In genomic region chr3L:94062-94461, dm6 we compare ENCODE assay signal across 5 fruit fly cellular contexts.
TF ChIP-seq lines count a peak whose summit lies in the region.

No protein-coding gene starts in this region.

- TF ChIP-seq CTCF in whole organism, embryonic (GFP tag; optimal IDR thresholded peaks at IDR 0.05; lab: Kevin White, UChicago), result no peak

TF ChIP-seq in whole organism, adult, 20 proteins besides CTCF, POLR2A, EP300 and RAD21:
- TF ChIP-seq cic (GFP tag; optimal IDR thresholded peaks at IDR 0.05; lab: Kevin White, UChicago), result no peak
- peak; percentile 77 for TF ChIP-seq bab1 (GFP tag; optimal IDR thresholded peaks at IDR 0.05; lab: Kevin White, UChicago)
- TF ChIP-seq Hr96 (GFP tag; optimal IDR thresholded peaks at IDR 0.05; lab: Kevin White, UChicago), result no peak
- TF ChIP-seq CG12768 (GFP tag; optimal IDR thresholded peaks at IDR 0.05; lab: Kevin White, UChicago), result no peak
- no peak for TF ChIP-seq Mnt (GFP tag; optimal IDR thresholded peaks at IDR 0.05; lab: Kevin White, UChicago)
- no peak for TF ChIP-seq kay (GFP tag; lab: Kevin White, UChicago; ENCODE audit: borderline replicate concordance)
- TF ChIP-seq pad (GFP tag; optimal IDR thresholded peaks at IDR 0.05; lab: Kevin White, UChicago), result no peak
- TF ChIP-seq CG14711 (tag; optimal IDR thresholded peaks at IDR 0.05; lab: Kevin White, UChicago), result peak; percentile 40
- TF ChIP-seq tj (GFP tag; optimal IDR thresholded peaks at IDR 0.05; lab: Kevin White, UChicago), result no peak

TF ChIP-seq in whole organism, embryonic, 481 proteins besides CTCF, POLR2A, EP300 and RAD21 (continues in another document):
- TF ChIP-seq H15 (GFP tag; IDR thresholded peaks at IDR 0.05; lab: Robert Waterston, UW) (peak; percentile 25; the same call in 1 of the 3 replicates), fru (optimal IDR thresholded peaks at IDR 0.05; lab: Kevin White, UChicago) (no peak), Hand (GFP tag; optimal IDR thresholded peaks at IDR 0.05; lab: Kevin White, UChicago) (no peak), usp (GFP tag; optimal IDR thresholded peaks at IDR 0.05; lab: Kevin White, UChicago) (no peak), CG6272 (GFP tag; IDR thresholded peaks at IDR 0.05; lab: Robert Waterston, UW) (no peak), HLHmδ (GFP tag; optimal IDR thresholded peaks at IDR 0.05; lab: Kevin White, UChicago) (no peak), Pdp1 (GFP tag; optimal IDR thresholded peaks at IDR 0.05; lab: Kevin White, UChicago) (peak; percentile 16 to 30), Adf1 (GFP tag; IDR thresholded peaks at IDR 0.05; lab: Robert Waterston, UW) (no peak), CG7839 (tag; optimal IDR thresholded peaks at IDR 0.05; lab: Kevin White, UChicago) (peak; percentile 36), BtbVII (GFP tag; optimal IDR thresholded peaks at IDR 0.05; lab: Kevin White, UChicago) (no peak), CG3847 (GFP tag; IDR thresholded peaks at IDR 0.05; lab: Robert Waterston, UW) (0 out of 2 replicates have a peak, but pooled peaks have one; percentile 6), pum (GFP tag; optimal IDR thresholded peaks at IDR 0.05; lab: Kevin White, UChicago) (peak; percentile 35), YL-1 (GFP tag; optimal IDR thresholded peaks at IDR 0.05; lab: Kevin White, UChicago) (no peak), z (GFP tag; IDR thresholded peaks at IDR 0.05; lab: Robert Waterston, UW) (no peak), CG13424 (tag; optimal IDR thresholded peaks at IDR 0.05; lab: Kevin White, UChicago) (peak; percentile 18), CG2678 (tag; optimal IDR thresholded peaks at IDR 0.05; lab: Kevin White, UChicago) (peak; percentile 46), al (GFP tag; IDR thresholded peaks at IDR 0.05; lab: Robert Waterston, UW) (peak; percentile 58; the same call in 1 of the 2 replicates), Meics (GFP tag; optimal IDR thresholded peaks at IDR 0.05; lab: Kevin White, UChicago) (peak; percentile 38), Optix (GFP tag; IDR thresholded peaks at IDR 0.05; lab: Robert Waterston, UW) (no peak), jumu (GFP tag; optimal IDR thresholded peaks at IDR 0.05; lab: Kevin White, UChicago) (peak; percentile 32), CG2120 (GFP tag; optimal IDR thresholded peaks at IDR 0.05; lab: Kevin White, UChicago) (peak; percentile 64)

TF ChIP-seq in whole organism, prepupa, 60 proteins besides CTCF, POLR2A, EP300 and RAD21 (continues in another document):
- peak; percentile 40 for TF ChIP-seq spab (GFP tag; optimal IDR thresholded peaks at IDR 0.05; lab: Kevin White, UChicago)
- TF ChIP-seq vri (GFP tag; optimal IDR thresholded peaks at IDR 0.05; lab: Kevin White, UChicago), result peak; percentile 20
- peak; percentile 66 for TF ChIP-seq net (GFP tag; optimal IDR thresholded peaks at IDR 0.05; lab: Kevin White, UChicago)
- TF ChIP-seq CG1621 (tag; optimal IDR thresholded peaks at IDR 0.05; lab: Kevin White, UChicago), result no peak
- no peak for TF ChIP-seq CG11902 (GFP tag; optimal IDR thresholded peaks at IDR 0.05; lab: Kevin White, UChicago)
- no peak for TF ChIP-seq Blimp-1 (GFP tag; optimal IDR thresholded peaks at IDR 0.05; lab: Kevin White, UChicago)
- no peak for TF ChIP-seq fd85E (GFP tag; optimal IDR thresholded peaks at IDR 0.05; lab: Kevin White, UChicago)
- no peak for TF ChIP-seq CG6854 (GFP tag; optimal IDR thresholded peaks at IDR 0.05; lab: Kevin White, UChicago)
- TF ChIP-seq Met (GFP tag; optimal IDR thresholded peaks at IDR 0.05; lab: Kevin White, UChicago), result peak; percentile 36
- TF ChIP-seq Ets21C (GFP tag; optimal IDR thresholded peaks at IDR 0.05; lab: Kevin White, UChicago), result no peak
- peak; percentile 55 for TF ChIP-seq OdsH (GFP tag; optimal IDR thresholded peaks at IDR 0.05; lab: Kevin White, UChicago)
- peak; percentile 23 for TF ChIP-seq CG34406 (GFP tag; optimal IDR thresholded peaks at IDR 0.05; lab: Kevin White, UChicago)
- no peak for TF ChIP-seq CG9139 (GFP tag; optimal IDR thresholded peaks at IDR 0.05; lab: Kevin White, UChicago)
- no peak for TF ChIP-seq dac (GFP tag; optimal IDR thresholded peaks at IDR 0.05; lab: Kevin White, UChicago)
- TF ChIP-seq Hr38 (GFP tag; optimal IDR thresholded peaks at IDR 0.05; lab: Kevin White, UChicago), result no peak
- peak; percentile 70 for TF ChIP-seq CG3919 (GFP tag; optimal IDR thresholded peaks at IDR 0.05; lab: Kevin White, UChicago)
- TF ChIP-seq Ets96B (tag; optimal IDR thresholded peaks at IDR 0.05; lab: Kevin White, UChicago), result peak; percentile 54
- TF ChIP-seq CG7368 (GFP tag; optimal IDR thresholded peaks at IDR 0.05; lab: Kevin White, UChicago), result peak; percentile 69
- TF ChIP-seq CG3032 (tag; optimal IDR thresholded peaks at IDR 0.05; lab: Kevin White, UChicago), result peak; percentile 47
- peak; percentile 18 for TF ChIP-seq CG8632 (GFP tag; optimal IDR thresholded peaks at IDR 0.05; lab: Kevin White, UChicago)
- peak; percentile 67 for TF ChIP-seq pdm3 (GFP tag; optimal IDR thresholded peaks at IDR 0.05; lab: Kevin White, UChicago)
- TF ChIP-seq CG11294 (GFP tag; IDR thresholded peaks at IDR 0.05; lab: Robert Waterston, UW), result no peak

TF ChIP-seq in whole organism, pupa, 21 proteins besides CTCF, POLR2A, EP300 and RAD21:
- TF ChIP-seq CG8301 (tag; optimal IDR thresholded peaks at IDR 0.05; lab: Kevin White, UChicago) (peak; percentile 53), EcR (GFP tag; optimal IDR thresholded peaks at IDR 0.05; lab: Kevin White, UChicago) (no peak), CG8159 (tag; optimal IDR thresholded peaks at IDR 0.05; lab: Kevin White, UChicago) (peak; percentile 57), Snoo (tag; optimal IDR thresholded peaks at IDR 0.05; lab: Kevin White, UChicago) (no peak), Ets98B (GFP tag; IDR thresholded peaks at IDR 0.05; lab: Robert Waterston, UW) (no peak), CG12605 (GFP tag; IDR thresholded peaks at IDR 0.05; lab: Robert Waterston, UW) (no peak), CG10348 (GFP tag; IDR thresholded peaks at IDR 0.05; lab: Robert Waterston, UW) (no peak), fd96Ca (GFP tag; IDR thresholded peaks at IDR 0.05; lab: Robert Waterston, UW) (no peak), CG4496 (GFP tag; IDR thresholded peaks at IDR 0.05; lab: Robert Waterston, UW) (peak; percentile 81), CG13204 (GFP tag; optimal IDR thresholded peaks at IDR 0.05; lab: Kevin White, UChicago) (no peak), CG14655 (GFP tag; optimal IDR thresholded peaks at IDR 0.05; lab: Kevin White, UChicago) (peak; percentile 52), D1 (tag; optimal IDR thresholded peaks at IDR 0.05; lab: Kevin White, UChicago) (no peak), Pif1B (GFP tag; optimal IDR thresholded peaks at IDR 0.05; lab: Kevin White, UChicago) (peak; percentile 43), CG17806 (tag; optimal IDR thresholded peaks at IDR 0.05; lab: Kevin White, UChicago) (peak; percentile 62), CG15710 (tag; optimal IDR thresholded peaks at IDR 0.05; lab: Kevin White, UChicago) (peak; percentile 52), CG34367 (tag; optimal IDR thresholded peaks at IDR 0.05; lab: Kevin White, UChicago) (peak; percentile 41), Pif1A (GFP tag; optimal IDR thresholded peaks at IDR 0.05; lab: Kevin White, UChicago) (peak; percentile 63), CG9948 (tag; optimal IDR thresholded peaks at IDR 0.05; lab: Kevin White, UChicago) (peak; percentile 53), CG32121 (GFP tag; IDR thresholded peaks at IDR 0.05; lab: Robert Waterston, UW) (peak; percentile 74), rn (GFP tag; IDR thresholded peaks at IDR 0.05; lab: Robert Waterston, UW) (no peak), gl (tag; optimal IDR thresholded peaks at IDR 0.05; lab: Kevin White, UChicago) (no peak)

TF ChIP-seq in whole organism, wandering third instar larva, 38 proteins besides CTCF, POLR2A, EP300 and RAD21 (continues in another document):
- TF ChIP-seq woc (GFP tag; optimal IDR thresholded peaks at IDR 0.05; lab: Kevin White, UChicago) (no peak), tai (GFP tag; optimal IDR thresholded peaks at IDR 0.05; lab: Kevin White, UChicago) (no peak), Hr83 (GFP tag; optimal IDR thresholded peaks at IDR 0.05; lab: Kevin White, UChicago; ENCODE audit: poor library complexity, severe bottlenecking) (no peak), Myc (optimal IDR thresholded peaks at IDR 0.05; lab: Kevin White, UChicago) (no peak), Jra (GFP tag; optimal IDR thresholded peaks at IDR 0.05; lab: Kevin White, UChicago) (no peak), Mio (GFP tag; optimal IDR thresholded peaks at IDR 0.05; lab: Kevin White, UChicago) (no peak), ey (GFP tag; optimal IDR thresholded peaks at IDR 0.05; lab: Kevin White, UChicago) (peak; percentile 39), dl (GFP tag; optimal IDR thresholded peaks at IDR 0.05; lab: Kevin White, UChicago; ENCODE audit: insufficient read depth in 1 of 2, partially characterized antibody in 2 of 2) (no peak), psq (GFP tag; optimal IDR thresholded peaks at IDR 0.05; lab: Kevin White, UChicago) (no peak), CG9705 (GFP tag; optimal IDR thresholded peaks at IDR 0.05; lab: Kevin White, UChicago) (no peak), pan (optimal IDR thresholded peaks at IDR 0.05; lab: Kevin White, UChicago) (no peak), CrebA (GFP tag; optimal IDR thresholded peaks at IDR 0.05; lab: Kevin White, UChicago; ENCODE audit: borderline replicate concordance) (no peak), h (GFP tag; optimal IDR thresholded peaks at IDR 0.05; lab: Kevin White, UChicago) (peak; percentile 49), OdsH (GFP tag; optimal IDR thresholded peaks at IDR 0.05; lab: Kevin White, UChicago) (peak; percentile 12), Dfd (GFP tag; optimal IDR thresholded peaks at IDR 0.05; lab: Kevin White, UChicago) (no peak), N (GFP tag; optimal IDR thresholded peaks at IDR 0.05; lab: Kevin White, UChicago) (no peak), Sp1 (GFP tag; optimal IDR thresholded peaks at IDR 0.05; lab: Kevin White, UChicago) (no peak), lola (GFP tag; optimal IDR thresholded peaks at IDR 0.05; lab: Kevin White, UChicago) (no peak), Hnf4 (GFP tag; optimal IDR thresholded peaks at IDR 0.05; lab: Kevin White, UChicago) (no peak), CG32264 (GFP tag; optimal IDR thresholded peaks at IDR 0.05; lab: Kevin White, UChicago) (peak; percentile 18), Abd-B (GFP tag; optimal IDR thresholded peaks at IDR 0.05; lab: Kevin White, UChicago) (no peak), Rel (GFP tag; optimal IDR thresholded peaks at IDR 0.05; lab: Kevin White, UChicago) (no peak), Rel (tag; optimal IDR thresholded peaks at IDR 0.05; lab: Kevin White, UChicago) (no peak), Hr78 (GFP tag; optimal IDR thresholded peaks at IDR 0.05; lab: Kevin White, UChicago) (no peak), fru (GFP tag; optimal IDR thresholded peaks at IDR 0.05; lab: Kevin White, UChicago) (peak; percentile 42), Dif (GFP tag; optimal IDR thresholded peaks at IDR 0.05; lab: Kevin White, UChicago; ENCODE audit: partially characterized antibody) (no peak), HLH106 (tag; optimal IDR thresholded peaks at IDR 0.05; lab: Kevin White, UChicago) (peak; percentile 13), br (GFP tag; optimal IDR thresholded peaks at IDR 0.05; lab: Kevin White, UChicago) (no peak), dmrt93B (GFP tag; optimal IDR thresholded peaks at IDR 0.05; lab: Kevin White, UChicago) (no peak), jim (GFP tag; optimal IDR thresholded peaks at IDR 0.05; lab: Kevin White, UChicago) (no peak)
